Fruit fly (Drosophila melanogaster): ENCODE results near the gene CG9265.

dm6 chr2L:21069776-21070175 is 1.5 kb downstream of the CG9265 start:
- no peak for TF ChIP-seq CTCF (optimal IDR thresholded peaks at IDR 0.05)
- TF ChIP-seq CG8478 (optimal IDR thresholded peaks at IDR 0.05), result no peak
